Worm (Caenorhabditis elegans): ENCODE data around the gene C27A7.3.

- TF ChIP-seq lin-13 (GFP tag; optimal IDR thresholded peaks at IDR 0.05) (no peak), fkh-10 (GFP tag; optimal IDR thresholded peaks at IDR 0.05) (no peak), alr-1 (tag; optimal IDR thresholded peaks at IDR 0.05; ENCODE audit: borderline replicate concordance) (no peak), nhr-28 (tag; optimal IDR thresholded peaks at IDR 0.05) (no peak), mef-2 (tag; optimal IDR thresholded peaks at IDR 0.05) (no peak), unc-30 (tag; optimal IDR thresholded peaks at IDR 0.05) (no peak), unc-62 (GFP tag; optimal IDR thresholded peaks at IDR 0.05) (no peak)
Measured at ce11 chrV:12120381-12120780, 20.3 kb upstream of the C27A7.3 start, which contains the start of gene C13C4.7.
